Worm (Caenorhabditis elegans): ENCODE measurements around the gene nos-2.
A peak's percentile ranks its signal among the peaks of the same experiment; 100 is the strongest.
"Not testable (repeated sequence)": the region's sequence is repeated elsewhere in the genome, so short reads cannot be mapped to it uniquely, and the experiment has no call there.

The nos-2 gene

ce11 chrII:7056328-7056727, 9.1 kb upstream of the nos-2 start:
- TF ChIP-seq dao-5 (tag; optimal IDR thresholded peaks at IDR 0.05) (no peak), him-1 (tag; optimal IDR thresholded peaks at IDR 0.05) (no peak), W03F9.2 (tag; optimal IDR thresholded peaks at IDR 0.05) (no peak)

DNA sequence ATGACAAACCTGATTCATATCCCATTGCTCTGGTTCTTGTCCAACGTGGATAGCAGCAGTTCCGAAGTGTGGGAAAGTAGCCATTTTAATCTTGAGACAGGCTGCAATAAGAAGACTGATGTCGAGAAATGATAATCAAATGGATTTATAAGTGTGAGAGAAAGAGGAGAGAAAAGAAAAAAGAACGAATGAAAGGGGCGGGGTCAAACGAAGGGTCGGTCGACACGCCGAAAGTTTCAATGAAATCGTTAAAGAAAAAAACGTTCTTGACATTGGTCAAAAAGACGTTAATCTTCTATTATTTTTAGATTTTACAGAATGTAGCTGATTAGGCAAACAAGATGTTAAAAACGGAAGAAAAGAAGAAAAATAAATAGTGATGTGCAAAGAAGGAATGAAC, 7.6 kb upstream of the nos-2 start, which contains the start of gene cth-2:
TSS of gene cth-2 (minus strand) at position 101 of the 400 bp plus-strand sequence.
- no peak for TF ChIP-seq him-1 (tag; optimal IDR thresholded peaks at IDR 0.05)
- TF ChIP-seq W03F9.2 (tag; optimal IDR thresholded peaks at IDR 0.05), result no peak
- no peak for TF ChIP-seq dao-5 (tag; optimal IDR thresholded peaks at IDR 0.05)

- TF ChIP-seq W03F9.2 (tag; optimal IDR thresholded peaks at IDR 0.05), result peak; percentile 21
- no peak for TF ChIP-seq him-1 (tag; optimal IDR thresholded peaks at IDR 0.05)
- TF ChIP-seq dao-5 (tag; optimal IDR thresholded peaks at IDR 0.05), result no peak
Observed at ce11 chrII:7059274-7059757, 6.1 kb upstream of the nos-2 start.

DNA sequence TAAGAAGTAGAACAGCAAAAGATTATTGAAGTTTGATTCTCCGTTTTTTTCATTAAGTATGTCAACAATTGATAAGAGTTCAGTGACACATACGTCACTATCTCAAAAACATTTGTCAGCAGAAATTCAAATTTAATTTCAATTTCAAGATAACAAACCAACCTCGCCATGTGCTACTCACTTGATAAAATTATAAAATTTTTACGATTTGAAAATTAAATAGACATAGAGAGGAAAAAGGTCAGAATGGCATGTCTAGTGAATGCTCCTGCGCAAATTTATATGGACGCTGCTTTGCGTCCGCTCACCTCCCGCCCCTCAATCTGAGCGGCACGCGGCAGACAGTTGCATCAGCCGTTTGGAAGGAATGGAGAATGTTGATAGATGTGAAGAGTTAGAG, 5.2 kb upstream of the nos-2 start:
- TF ChIP-seq him-1 (tag; optimal IDR thresholded peaks at IDR 0.05), result no peak
- no peak for TF ChIP-seq W03F9.2 (tag; optimal IDR thresholded peaks at IDR 0.05)
- TF ChIP-seq dao-5 (tag; optimal IDR thresholded peaks at IDR 0.05), result no peak

DNA sequence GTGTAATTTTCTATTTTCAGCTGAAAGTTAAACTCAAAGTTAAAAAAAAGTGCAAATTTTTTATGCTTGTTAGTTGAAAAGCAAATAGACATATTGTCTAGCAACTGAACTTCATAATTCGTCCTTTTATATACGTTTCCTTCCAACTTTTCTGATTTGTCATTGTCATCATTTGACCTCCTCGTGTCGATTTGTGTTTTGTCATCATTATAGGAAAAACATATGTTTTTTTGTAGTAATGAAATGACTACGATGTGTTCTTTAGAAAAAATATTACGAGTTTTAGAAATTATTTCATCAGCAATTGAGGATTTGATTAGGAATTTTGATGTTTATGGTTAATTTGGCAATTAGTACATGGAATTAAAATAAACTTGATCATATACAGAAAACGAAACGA, 4.6 kb upstream of the nos-2 start:
- TF ChIP-seq him-1 (tag; optimal IDR thresholded peaks at IDR 0.05) (no peak), W03F9.2 (tag; optimal IDR thresholded peaks at IDR 0.05) (no peak), dao-5 (tag; optimal IDR thresholded peaks at IDR 0.05) (no peak)

ce11 chrII:7061730-7062129, 3.7 kb upstream of the nos-2 start, which contains the start of gene acs-6:
TSS of gene acs-6 (plus strand) at chrII:7062030.
- TF ChIP-seq him-1 (tag; optimal IDR thresholded peaks at IDR 0.05) (no peak), W03F9.2 (tag; optimal IDR thresholded peaks at IDR 0.05) (no peak), dao-5 (tag; optimal IDR thresholded peaks at IDR 0.05) (no peak)

ce11 chrII:7069866-7070265, 4.4 kb downstream of the nos-2 start, which contains the start of gene him-14:
TSS of gene him-14 (minus strand) at chrII:7069966.
- TF ChIP-seq him-1 (tag; optimal IDR thresholded peaks at IDR 0.05) (no peak), W03F9.2 (tag; optimal IDR thresholded peaks at IDR 0.05) (no peak)

ce11 chrII:7070434-7070833, 5.0 kb downstream of the nos-2 start:
- TF ChIP-seq dao-5 (tag; optimal IDR thresholded peaks at IDR 0.05) (no peak), him-1 (tag; optimal IDR thresholded peaks at IDR 0.05) (no peak), W03F9.2 (tag; optimal IDR thresholded peaks at IDR 0.05) (no peak)

- TF ChIP-seq W03F9.2 (tag; optimal IDR thresholded peaks at IDR 0.05) (no peak), dao-5 (tag; optimal IDR thresholded peaks at IDR 0.05) (no peak), him-1 (tag; optimal IDR thresholded peaks at IDR 0.05) (no peak)
Observed at ce11 chrII:7072315-7072589, 6.8 kb downstream of the nos-2 start, which contains the start of gene kars-1. TSS of gene kars-1 (minus strand) at chrII:7072415.

DNA sequence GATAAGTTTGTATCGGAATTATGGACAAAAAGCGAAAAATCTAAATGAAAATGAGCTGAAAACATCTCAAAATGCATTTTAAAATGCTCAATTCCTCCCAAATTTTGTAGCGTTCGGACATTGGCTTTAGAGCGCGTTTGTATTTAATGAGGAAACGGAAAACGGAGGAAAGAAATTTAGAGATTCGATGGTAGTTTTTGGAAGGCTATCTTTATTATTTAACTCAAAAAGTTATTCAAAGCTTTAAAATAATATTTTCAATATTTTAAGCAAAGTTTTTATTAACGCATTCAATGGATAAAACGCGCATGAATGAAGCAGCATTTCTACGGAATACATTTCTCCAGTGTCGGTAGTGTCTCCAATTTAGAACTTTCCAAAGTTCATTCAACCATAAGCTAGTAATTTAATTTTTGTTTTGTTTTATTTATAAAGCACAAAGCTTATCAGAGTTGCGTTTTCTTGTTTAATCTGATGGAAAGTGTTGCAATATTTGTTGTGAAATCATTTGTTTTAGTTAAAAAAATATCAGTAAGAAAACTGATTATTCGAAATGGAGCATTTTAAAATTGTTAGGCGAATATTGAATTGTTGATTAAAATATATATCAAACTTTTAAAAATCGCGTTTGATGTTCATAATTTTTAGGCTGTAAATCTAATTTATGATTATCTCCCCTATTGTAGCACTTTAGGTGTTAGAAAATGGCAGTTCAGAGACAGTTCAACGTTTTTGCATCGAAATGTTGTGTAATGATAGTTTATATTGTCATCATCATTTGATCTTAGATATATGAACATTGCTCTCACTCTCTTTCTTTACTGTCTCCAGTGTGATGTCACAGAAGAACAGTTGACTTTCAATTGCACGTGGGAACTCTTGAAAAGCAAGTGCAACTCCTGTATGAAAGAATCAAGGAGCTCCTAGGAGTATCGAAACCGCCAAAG, 7.4 kb downstream of the nos-2 start:
- TF ChIP-seq W03F9.2 (tag; optimal IDR thresholded peaks at IDR 0.05), result peak; percentile 58
- TF ChIP-seq him-1 (tag; optimal IDR thresholded peaks at IDR 0.05), result peak; percentile 11
- no peak for TF ChIP-seq dao-5 (tag; optimal IDR thresholded peaks at IDR 0.05)

ce11 chrII:7073537-7073913, 8.1 kb downstream of the nos-2 start, which contains the start of gene kat-1:
TSS of gene kat-1 (plus strand) at chrII:7073814.
- no peak for TF ChIP-seq W03F9.2 (tag; optimal IDR thresholded peaks at IDR 0.05)
- TF ChIP-seq dao-5 (tag; optimal IDR thresholded peaks at IDR 0.05), result no peak
- no peak for TF ChIP-seq him-1 (tag; optimal IDR thresholded peaks at IDR 0.05)

ce11 chrII:7075564-7076228, 10.3 kb downstream of the nos-2 start, which contains the start of gene T02G5.7:
TSS of gene T02G5.7 (plus strand) at chrII:7075614.
- TF ChIP-seq W03F9.2 (tag; optimal IDR thresholded peaks at IDR 0.05), result no peak

DNA sequence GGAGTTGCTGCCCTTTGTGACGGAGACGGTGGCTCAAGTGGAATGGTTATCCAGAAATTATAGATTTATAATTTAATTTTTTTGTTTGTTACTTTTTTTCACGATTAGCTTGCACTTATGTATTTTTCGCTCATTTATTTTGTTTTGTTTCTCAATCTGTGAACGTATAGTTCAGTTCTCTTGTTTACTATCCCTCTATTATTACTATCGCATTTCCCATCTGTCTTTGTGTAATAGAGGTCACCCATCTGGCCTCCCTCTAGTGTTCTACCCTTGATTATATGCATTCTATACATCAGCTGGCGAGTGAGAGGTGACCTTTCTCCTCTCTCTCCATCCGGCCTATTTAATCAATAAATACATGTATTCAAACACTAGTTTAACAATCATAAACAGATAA, 18.6 kb downstream of the nos-2 start, which contains the start of the genes T02G5.14 and T02G5.15:
TSS of gene T02G5.14 (plus strand) at position 301 of the 400 bp plus-strand sequence.
TSS of gene T02G5.15 (plus strand) at position 301 of the 400 bp plus-strand sequence.
- not testable (repeated sequence) for TF ChIP-seq W03F9.2, him-1, dao-5 (tag; optimal IDR thresholded peaks at IDR 0.05)

- TF ChIP-seq him-1 (tag; optimal IDR thresholded peaks at IDR 0.05) (no peak), W03F9.2 (tag; optimal IDR thresholded peaks at IDR 0.05) (no peak), dao-5 (tag; optimal IDR thresholded peaks at IDR 0.05) (no peak)
Observed at ce11 chrII:7090085-7090484, 24.7 kb downstream of the nos-2 start.

Measured in whole organism, L4/young adult.